Fruit fly (Drosophila melanogaster): ENCODE measurements around the gene CG13247.

DNA sequence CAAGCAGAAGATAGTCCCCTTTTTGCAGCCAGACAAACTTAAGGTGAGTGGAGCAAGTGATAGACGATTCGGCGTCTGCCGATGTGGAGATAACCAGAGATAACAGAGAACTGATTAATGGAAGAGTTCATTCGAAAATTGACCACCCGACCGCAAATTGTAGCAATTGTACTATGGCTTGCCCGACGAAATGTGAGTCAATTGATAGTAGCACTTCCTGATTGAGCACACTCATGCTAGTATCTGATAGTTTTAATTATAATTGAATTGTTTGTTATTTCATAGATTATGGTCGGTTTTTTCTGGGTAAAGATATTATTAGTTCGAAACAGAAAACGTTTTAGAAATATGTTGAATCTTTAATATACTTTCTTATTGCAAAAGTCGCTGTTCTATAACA lies 15.8 kb upstream of the CG13247 start:
- TF ChIP-seq CG8478 (optimal IDR thresholded peaks at IDR 0.05) (no peak), CTCF (optimal IDR thresholded peaks at IDR 0.05) (no peak)
